Worm (Caenorhabditis elegans): ENCODE data around the gene fipr-16.

- TF ChIP-seq mab-9 (GFP tag; IDR thresholded peaks at IDR 0.05) (no peak), ceh-90 (tag; optimal IDR thresholded peaks at IDR 0.05) (no peak), C16A3.4 (tag; optimal IDR thresholded peaks at IDR 0.05) (no peak), nhr-11 (tag; optimal IDR thresholded peaks at IDR 0.05) (no peak), fkh-10 (GFP tag; optimal IDR thresholded peaks at IDR 0.05) (no peak)
Observed at ce11 chrIII:8554472-8554871, 36.3 kb downstream of the fipr-16 start, which contains the start of gene gsto-2.
